Worm (Caenorhabditis elegans) whole organism, mixed stage, embryonic: ENCODE data around the gene srh-274.
"Not testable (repeated sequence)": the region's sequence is repeated elsewhere in the genome, so short reads cannot be mapped to it uniquely, and the experiment has no call there.

Experiments used
- blmp-1 ChIP-seq: fragments of 150-350 bp; optimal IDR thresholded peaks from 2 replicates; lab custom pipeline; 2014; ENCODE audit warnings: missing biosample characterization, missing genetic modification characterization
- ham-2 ChIP-seq: fragments of 200-800 bp; sonication (Bioruptor generic); optimal IDR thresholded peaks from 2 replicates; lab custom pipeline; 2018; ENCODE audit warnings: mild to moderate bottlenecking, missing genetic modification characterization, missing compliant biosample characterization
- mab-5 ChIP-seq: fragments of 150-350 bp; optimal IDR thresholded peaks from 2 replicates; lab custom pipeline; 2014; ENCODE audit warnings: missing biosample characterization, missing genetic modification characterization
- unc-39 ChIP-seq: fragments of 150-350 bp; optimal IDR thresholded peaks from 2 replicates; lab custom pipeline; 2014; ENCODE audit warnings: missing biosample characterization, missing genetic modification characterization

- TF ChIP-seq mab-5 (tag; lab: Kevin White, UChicago); unc-39 (tag; lab: Kevin White, UChicago); blmp-1; ham-2: not testable (repeated sequence)
Observed at ce11 chrII:985703-986102, 2.8 kb downstream of the srh-274 start, which contains the start of gene fbxc-40.
